Worm (Caenorhabditis elegans): Measurements from ENCODE around the gene fbxc-54.

ce11 chrII:73329-73728 is 41.8 kb downstream of the fbxc-54 start:
- TF ChIP-seq dao-5 (tag; optimal IDR thresholded peaks at IDR 0.05) (no peak), him-1 (tag; optimal IDR thresholded peaks at IDR 0.05) (no peak), W03F9.2 (tag; optimal IDR thresholded peaks at IDR 0.05) (no peak)

All from whole organism, L4/young adult.